Worm (Caenorhabditis elegans) whole organism, late embryonic: ENCODE measurements around the gene dao-2.
A peak's percentile ranks its signal among the peaks of the same experiment; 100 is the strongest.

Experiments used
- Y22D7AL.16 ChIP-seq: sonication (generic microtip); optimal IDR thresholded peaks from 2 replicates; lab custom pipeline; 2016; ENCODE audit warnings: missing genetic modification characterization, missing compliant biosample characterization
- ceh-2 ChIP-seq: sonication (generic microtip); optimal IDR thresholded peaks from 2 replicates; lab custom pipeline; 2016; ENCODE audit warnings: missing genotype, missing genetic modification characterization, missing compliant biosample characterization
- ceh-30 ChIP-seq: fragments of 150-350 bp; optimal IDR thresholded peaks from 2 replicates; lab custom pipeline; 2014; ENCODE audit warnings: missing biosample characterization, missing genetic modification characterization
- ceh-45 ChIP-seq: fragments of 200-800 bp; sonication (Bioruptor generic); IDR thresholded peaks from 2 replicates; pipeline ENCODE4 v1.3.6; 2022; ENCODE audit warnings: missing genetic modification reagents, missing genetic modification characterization, missing compliant biosample characterization
- dmd-4 ChIP-seq: sonication (generic microtip); optimal IDR thresholded peaks from 2 replicates; lab custom pipeline; 2016; ENCODE audit warnings: borderline replicate concordance, missing genetic modification characterization, missing compliant biosample characterization
- elt-2 ChIP-seq: sonication (generic microtip); optimal IDR thresholded peaks from 2 replicates; lab custom pipeline; 2016; ENCODE audit warnings: missing genetic modification reagents, missing genetic modification characterization, missing compliant biosample characterization
- fax-1 ChIP-seq: sonication (generic microtip); optimal IDR thresholded peaks from 2 replicates; lab custom pipeline; 2016; ENCODE audit warnings: missing genotype, missing genetic modification characterization, missing compliant biosample characterization
- fkh-10 ChIP-seq: fragments of 150-350 bp; optimal IDR thresholded peaks from 2 replicates; lab custom pipeline; 2014; ENCODE audit warnings: missing biosample characterization, missing genetic modification reagents, missing genetic modification characterization
- madf-2 ChIP-seq: sonication (generic microtip); optimal IDR thresholded peaks from 2 replicates; lab custom pipeline; 2017; ENCODE audit warnings: missing genetic modification characterization, missing compliant biosample characterization
- nfya-1 ChIP-seq: sonication (generic microtip); optimal IDR thresholded peaks from 2 replicates; lab custom pipeline; 2017; ENCODE audit warnings: missing genetic modification characterization, mild to moderate bottlenecking, missing compliant biosample characterization, antibody characterized with exemption, moderate library complexity
- nhr-232 ChIP-seq: sonication (generic microtip); optimal IDR thresholded peaks from 2 replicates; lab custom pipeline; 2016; ENCODE audit warnings: missing genetic modification characterization, missing compliant biosample characterization
- pha-4 ChIP-seq: fragments of 150-350 bp; optimal IDR thresholded peaks from 2 replicates; lab custom pipeline; 2018; ENCODE audit warnings: missing biosample characterization, missing genetic modification reagents, missing genetic modification characterization

ce11 chrII:4584313-4584712 is 21.6 kb downstream of the dao-2 start:
- TF ChIP-seq ceh-2 (tag; lab: Kevin White, UChicago) (no peak), elt-2 (tag; lab: Kevin White, UChicago) (peak; percentile 90), ceh-45 (GFP tag; lab: Robert Waterston, UW) (no peak), madf-2 (tag; lab: Kevin White, UChicago) (no peak), fkh-10 (GFP tag; lab: Kevin White, UChicago) (no peak), dmd-4 (tag; lab: Kevin White, UChicago) (no peak), nfya-1 (tag; lab: Kevin White, UChicago) (no peak), nhr-232 (no peak), fax-1 (tag; lab: Kevin White, UChicago) (no peak), ceh-30 (tag; lab: Kevin White, UChicago) (no peak), Y22D7AL.16 (tag; lab: Kevin White, UChicago) (no peak), pha-4 (tag; lab: Kevin White, UChicago) (no peak)
